Fruit fly (Drosophila melanogaster) whole organism, embryonic: ENCODE results near the gene CG12448.

ENCODE experiments used
- Aef1 ChIP-seq: fragments of 200-800 bp; sonication (Bioruptor generic); IDR thresholded peaks from 3 replicates; pipeline ENCODE4 v1.3.6; 2022; ENCODE audit warnings: missing biosample characterization, missing genetic modification characterization
- Atf-2 ChIP-seq: fragments of 200-800 bp; sonication (Bioruptor generic); optimal IDR thresholded peaks from 2 replicates; lab custom pipeline; 2016; ENCODE audit warnings: missing biosample characterization, missing genetic modification characterization
- Bgb ChIP-seq: fragments of 200-800 bp; sonication (Bioruptor generic); IDR thresholded peaks from 2 replicates; pipeline ENCODE4 v1.3.6; 2022; ENCODE audit warnings: missing biosample characterization, missing genetic modification characterization; ENCODE audit not compliant: partially characterized antibody
- CG10274 ChIP-seq: fragments of 200-800 bp; sonication (Bioruptor generic); optimal IDR thresholded peaks from 3 replicates; lab custom pipeline; 2017; ENCODE audit warnings: missing biosample characterization, mild to moderate bottlenecking, missing genetic modification characterization
- CG12071 ChIP-seq: fragments of 200-800 bp; sonication (Bioruptor generic); optimal IDR thresholded peaks from 3 replicates; lab custom pipeline; 2018; ENCODE audit warnings: missing biosample characterization, mild to moderate bottlenecking, missing genetic modification characterization
- CG12155 ChIP-seq: fragments of 200-800 bp; sonication (Bioruptor generic); optimal IDR thresholded peaks from 3 replicates; lab custom pipeline; 2016; ENCODE audit warnings: missing biosample characterization, missing genetic modification characterization
- CG12391 ChIP-seq: fragments of 200-800 bp; sonication (Bioruptor generic); optimal IDR thresholded peaks from 3 replicates; lab custom pipeline; 2018; ENCODE audit warnings: missing biosample characterization, mild to moderate bottlenecking, missing genetic modification characterization, moderate library complexity
- CG13624 ChIP-seq: fragments of 200-800 bp; sonication (Bioruptor generic); optimal IDR thresholded peaks from 2 replicates; lab custom pipeline; 2016; ENCODE audit warnings: missing biosample characterization, missing genetic modification characterization
- CG14014 ChIP-seq: fragments of 200-800 bp; sonication (Bioruptor generic); IDR thresholded peaks from 2 replicates; pipeline ENCODE4 v1.3.6; 2022; ENCODE audit warnings: missing biosample characterization, missing genetic modification characterization
- CG15601 ChIP-seq: fragments of 200-800 bp; sonication (Bioruptor generic); optimal IDR thresholded peaks from 3 replicates; lab custom pipeline; 2019; ENCODE audit warnings: missing biosample characterization, mild to moderate bottlenecking, missing genetic modification characterization, moderate library complexity
- CG1647 ChIP-seq: fragments of 200-800 bp; sonication (Bioruptor generic); optimal IDR thresholded peaks from 3 replicates; lab custom pipeline; 2016; ENCODE audit warnings: missing biosample characterization, missing genetic modification characterization
- CG16815 ChIP-seq: fragments of 200-800 bp; sonication (Bioruptor generic); optimal IDR thresholded peaks from 3 replicates; lab custom pipeline; 2017; ENCODE audit warnings: missing biosample characterization, mild to moderate bottlenecking, missing genetic modification characterization
- CG17186 ChIP-seq: fragments of 200-800 bp; sonication (Bioruptor generic); optimal IDR thresholded peaks from 3 replicates; lab custom pipeline; 2017; ENCODE audit warnings: missing biosample characterization, missing genetic modification reagents, missing genetic modification characterization
- CG17359 ChIP-seq: fragments of 200-800 bp; sonication (Bioruptor generic); optimal IDR thresholded peaks from 3 replicates; lab custom pipeline; 2018; ENCODE audit warnings: missing biosample characterization, mild to moderate bottlenecking, missing genetic modification characterization, moderate library complexity
- CG17568 ChIP-seq: fragments of 200-800 bp; sonication (Bioruptor generic); optimal IDR thresholded peaks from 2 replicates; lab custom pipeline; 2018; ENCODE audit warnings: missing biosample characterization, mild to moderate bottlenecking, missing genetic modification characterization, moderate library complexity
- CG17829 ChIP-seq: fragments of 200-800 bp; optimal IDR thresholded peaks from 2 replicates; lab custom pipeline; 2019; ENCODE audit warnings: missing biosample characterization, mild to moderate bottlenecking, missing genetic modification characterization, moderate library complexity
- CG2120 ChIP-seq: fragments of 200-800 bp; sonication (Bioruptor generic); optimal IDR thresholded peaks from 3 replicates; lab custom pipeline; 2016; ENCODE audit warnings: missing biosample characterization, missing genetic modification characterization
- CG2678 ChIP-seq: fragments of 200-800 bp; sonication (Bioruptor generic); optimal IDR thresholded peaks from 3 replicates; lab custom pipeline; 2019; ENCODE audit warnings: missing biosample characterization, mild to moderate bottlenecking, missing genetic modification characterization, moderate library complexity
- CG4328 ChIP-seq: fragments of 200-800 bp; sonication (Bioruptor generic); optimal IDR thresholded peaks from 3 replicates; lab custom pipeline; 2017; ENCODE audit warnings: missing biosample characterization, missing genetic modification reagents, missing genetic modification characterization
- CG6175 ChIP-seq: fragments of 200-800 bp; sonication (Bioruptor generic); IDR thresholded peaks from 3 replicates; pipeline ENCODE4 v1.3.6; 2022; ENCODE audit warnings: missing biosample characterization, missing genetic modification characterization
- CG6272 ChIP-seq: fragments of 200-800 bp; sonication (Bioruptor generic); IDR thresholded peaks from 2 replicates; pipeline ENCODE4 v1.3.6; 2022; ENCODE audit warnings: missing biosample characterization, missing genetic modification characterization
- CG8478 ChIP-seq: fragments of >200 bp; optimal IDR thresholded peaks from 2 replicates; lab custom pipeline; 2018
- CG9215 ChIP-seq: fragments of 200-800 bp; sonication (Bioruptor generic); IDR thresholded peaks from 2 replicates; pipeline ENCODE4 v1.3.6; 2022; ENCODE audit warnings: missing biosample characterization, missing genetic modification characterization
- CkIIα-i1 ChIP-seq: fragments of 200-800 bp; sonication (Bioruptor generic); IDR thresholded peaks from 2 replicates; pipeline ENCODE4 v1.3.6; 2022; ENCODE audit warnings: missing biosample characterization, missing genetic modification characterization
- Drgx ChIP-seq: fragments of 200-800 bp; sonication (Bioruptor generic); IDR thresholded peaks from 2 replicates; pipeline ENCODE4 v1.3.6; 2022; ENCODE audit warnings: missing biosample characterization, missing genetic modification characterization
- Eip74EF ChIP-seq, 2 experiments: fragments of 200-800 bp in 1 of 2; fragments of >200 bp in 1 of 2; sonication (Bioruptor generic) in 1 of 2; optimal IDR thresholded peaks; 2 replicates each; lab custom pipeline; 2017 to 2019; ENCODE audit warnings: missing biosample characterization in 2 of 2, missing genetic modification characterization in 2 of 2, mild to moderate bottlenecking in 1 of 2, moderate library complexity in 1 of 2
- HHEX ChIP-seq: fragments of 200-800 bp; sonication (Bioruptor generic); optimal IDR thresholded peaks from 3 replicates; lab custom pipeline; 2017; ENCODE audit warnings: missing biosample characterization, mild to moderate bottlenecking, missing genetic modification characterization, missing genetic modification reagents
- Hr51 ChIP-seq, 2 experiments: fragments of 200-800 bp; sonication (Bioruptor generic); optimal IDR thresholded peaks; 2 replicates in 1 of 2; 3 replicates in 1 of 2; lab custom pipeline; 2016 to 2018; ENCODE audit warnings: missing biosample characterization in 2 of 2, missing genetic modification characterization in 2 of 2, mild to moderate bottlenecking in 1 of 2, moderate library complexity in 1 of 2
- MTF-1 ChIP-seq: fragments of 200-800 bp; sonication (Bioruptor generic); optimal IDR thresholded peaks from 2 replicates; lab custom pipeline; 2018; ENCODE audit warnings: missing biosample characterization, mild to moderate bottlenecking, missing genetic modification characterization, borderline replicate concordance
- Nf-YA ChIP-seq: fragments of 200-800 bp; sonication (Bioruptor generic); IDR thresholded peaks from 2 replicates; pipeline ENCODE4 v1.3.6; 2022; ENCODE audit warnings: missing biosample characterization, missing genetic modification characterization
- Sry-δ ChIP-seq: fragments of 200-800 bp; sonication (Bioruptor generic); optimal IDR thresholded peaks from 2 replicates; lab custom pipeline; 2016; ENCODE audit warnings: missing biosample characterization, missing genetic modification characterization
- br ChIP-seq: fragments of >200 bp; optimal IDR thresholded peaks from 2 replicates; lab custom pipeline; 2017
- cato ChIP-seq: fragments of 200-800 bp; sonication (Bioruptor generic); optimal IDR thresholded peaks from 2 replicates; lab custom pipeline; 2016; ENCODE audit warnings: missing biosample characterization, missing genetic modification characterization, borderline replicate concordance
- cg ChIP-seq: fragments of 200-800 bp; sonication (Bioruptor generic); optimal IDR thresholded peaks from 3 replicates; lab custom pipeline; 2019; ENCODE audit warnings: missing biosample characterization, mild to moderate bottlenecking, missing genetic modification characterization, moderate library complexity
- crc ChIP-seq: fragments of 200-800 bp; sonication (Bioruptor generic); optimal IDR thresholded peaks from 2 replicates; lab custom pipeline; 2016; ENCODE audit warnings: missing biosample characterization, missing genetic modification characterization
- dm ChIP-seq: fragments of 200-800 bp; sonication (Bioruptor generic); optimal IDR thresholded peaks from 3 replicates; lab custom pipeline; 2016; ENCODE audit warnings: missing biosample characterization, missing genetic modification characterization
- ems ChIP-seq: fragments of 200-800 bp; sonication (Bioruptor generic); optimal IDR thresholded peaks from 3 replicates; lab custom pipeline; 2016; ENCODE audit warnings: missing biosample characterization, missing genetic modification characterization
- esg ChIP-seq: fragments of 200-800 bp; sonication (Bioruptor generic); conservative IDR thresholded peaks from 2 replicates; pipeline ENCODE4 v1.3.6; 2022; ENCODE audit warnings: missing biosample characterization, missing genetic modification characterization
- gfzf ChIP-seq: fragments of 200-800 bp; sonication (Bioruptor generic); optimal IDR thresholded peaks from 2 replicates; lab custom pipeline; 2016; ENCODE audit warnings: missing biosample characterization, mild to moderate bottlenecking, missing genetic modification characterization, moderate library complexity
- jing ChIP-seq: fragments of 200-800 bp; sonication (Bioruptor generic); optimal IDR thresholded peaks from 2 replicates; lab custom pipeline; 2018; ENCODE audit warnings: missing biosample characterization, mild to moderate bottlenecking, missing genetic modification characterization
- lov ChIP-seq, 2 experiments: fragments of 200-800 bp in 1 of 2; fragments of >200 bp in 1 of 2; sonication (Bioruptor generic) in 1 of 2; IDR thresholded peaks in 1 of 2; optimal IDR thresholded peaks in 1 of 2; 2 replicates in 1 of 2; 3 replicates in 1 of 2; pipeline versions ENCODE4 v1.3.6 to Lab custom; 2017 to 2022; ENCODE audit warnings: missing biosample characterization in 1 of 2, missing genetic modification characterization in 1 of 2
- pho ChIP-seq: fragments of 200-800 bp; sonication (Bioruptor generic); optimal IDR thresholded peaks from 2 replicates; lab custom pipeline; 2016; ENCODE audit warnings: missing biosample characterization, missing genetic modification characterization
- prd ChIP-seq, 3 experiments: fragments of >200 bp in 2 of 3; fragments of 200-800 bp in 1 of 3; sonication (Bioruptor generic) in 1 of 3; optimal IDR thresholded peaks in 2 of 3; IDR thresholded peaks in 1 of 3; 2 replicates in 2 of 3; 3 replicates in 1 of 3; pipeline versions ENCODE4 v1.3.6 to Lab custom; 2017 to 2022; ENCODE audit warnings: missing biosample characterization in 1 of 3, missing genetic modification characterization in 1 of 3
- sim ChIP-seq: fragments of 200-800 bp; sonication (Bioruptor generic); IDR thresholded peaks from 2 replicates; pipeline ENCODE4 v1.3.6; 2022; ENCODE audit warnings: missing biosample characterization, missing genetic modification characterization
- vnd ChIP-seq: fragments of 200-800 bp; sonication (Bioruptor generic); IDR thresholded peaks from 3 replicates; pipeline ENCODE4 v1.3.6; 2022; ENCODE audit warnings: missing biosample characterization, missing genetic modification characterization; ENCODE audit not compliant: partially characterized antibody
- wdn ChIP-seq: fragments of 200-800 bp; sonication (Bioruptor generic); IDR thresholded peaks from 2 replicates; pipeline ENCODE4 v1.3.6; 2022; ENCODE audit warnings: missing biosample characterization, missing genetic modification characterization
- wek ChIP-seq: fragments of 200-800 bp; sonication (Bioruptor generic); optimal IDR thresholded peaks from 3 replicates; lab custom pipeline; 2018; ENCODE audit warnings: missing biosample characterization, mild to moderate bottlenecking, missing genetic modification characterization, moderate library complexity
- zf30C ChIP-seq: fragments of 200-800 bp; sonication (Bioruptor generic); optimal IDR thresholded peaks from 3 replicates; lab custom pipeline; 2018; ENCODE audit warnings: missing biosample characterization, mild to moderate bottlenecking, missing genetic modification characterization

Gene CG12448

DNA sequence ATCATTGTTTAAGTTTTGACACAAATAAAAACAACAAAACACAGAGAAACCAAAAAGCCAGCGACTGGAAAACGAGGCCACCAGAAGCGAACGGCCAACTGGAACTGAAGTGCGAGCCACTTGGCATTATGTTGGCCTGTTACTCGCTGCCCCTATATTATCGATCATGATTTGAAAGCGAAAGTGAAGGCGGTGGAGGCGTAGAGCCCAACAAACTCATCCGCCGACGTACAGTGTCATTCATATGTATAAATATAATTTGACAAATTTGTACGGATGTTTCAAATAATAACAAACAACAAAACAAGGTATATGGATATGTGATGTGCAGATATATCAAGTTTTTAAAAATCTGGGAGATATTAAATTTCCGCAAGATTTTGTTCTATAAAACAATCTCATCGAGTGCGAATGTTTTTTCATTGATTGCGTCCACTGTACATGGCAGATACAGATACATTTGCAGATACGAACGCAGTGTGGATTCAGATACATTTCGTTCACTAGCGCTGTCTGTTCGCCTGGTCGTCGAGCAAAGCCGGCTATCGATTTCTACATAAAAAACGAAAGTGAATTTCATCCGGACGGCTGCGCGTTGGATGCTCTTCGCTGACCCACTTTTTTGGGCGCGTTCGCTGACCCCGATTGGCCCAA, 30.2 kb upstream of the CG12448 start (continued):
- TF ChIP-seq CG17359 (tag; lab: Kevin White, UChicago) (peak; percentile 97), Eip74EF (GFP tag; optimal IDR thresholded peaks at IDR 0.05; lab: Kevin White, UChicago) (peak in 1 of 2 experiments; percentile 91), CG9215 (GFP tag; lab: Robert Waterston, UW) (peak; percentile 90), Atf-2 (peak; percentile 92), CG10274 (GFP tag; lab: Kevin White, UChicago) (peak; percentile 87), Hr51 (GFP tag; optimal IDR thresholded peaks at IDR 0.05; lab: Kevin White, UChicago) (peak; percentile 93 to 99), CG1647 (peak; percentile 92), wdn (GFP tag; lab: Robert Waterston, UW) (peak; percentile 92), CG15601 (tag; lab: Kevin White, UChicago) (peak; percentile 95), CG17186 (GFP tag; lab: Kevin White, UChicago) (peak; percentile 80), CG14014 (peak; percentile 93), CG4328 (GFP tag; lab: Kevin White, UChicago) (peak; percentile 91), prd (optimal IDR thresholded peaks at IDR 0.05; lab: Kevin White, UChicago) (no peak), prd (GFP tag; IDR thresholded peaks at IDR 0.05; lab: Robert Waterston, UW) (peak; percentile 96), CG16815 (GFP tag; lab: Kevin White, UChicago) (peak; percentile 88), dm (GFP tag; lab: Kevin White, UChicago) (peak; percentile 84), Drgx (GFP tag; lab: Robert Waterston, UW) (peak; percentile 96), CG17829 (tag; lab: Kevin White, UChicago) (peak; percentile 96), CG12155 (GFP tag; lab: Kevin White, UChicago) (peak; percentile 90), CG2678 (peak; percentile 97), lov (optimal IDR thresholded peaks at IDR 0.05; lab: Kevin White, UChicago) (no peak), lov (GFP tag; IDR thresholded peaks at IDR 0.05; lab: Robert Waterston, UW) (peak; percentile 87; the same call in 2 of the 3 replicates), vnd (GFP tag; lab: Robert Waterston, UW) (0 out of 3 replicates have a peak, but pooled peaks have one; percentile 23), CkIIα-i1 (GFP tag; lab: Robert Waterston, UW) (peak; percentile 88), br (no peak), CG13624 (GFP tag; lab: Kevin White, UChicago) (peak; percentile 94), CG6272 (GFP tag; lab: Robert Waterston, UW) (peak; percentile 92), CG12071 (GFP tag; lab: Kevin White, UChicago) (peak; percentile 94), CG12391 (tag; lab: Kevin White, UChicago) (peak; percentile 97), Sry-δ (GFP tag; lab: Kevin White, UChicago) (peak; percentile 61), sim (GFP tag; lab: Robert Waterston, UW) (peak; percentile 91), cato (GFP tag; lab: Kevin White, UChicago) (peak; percentile 95), CG8478 (lab: Kevin White, UChicago) (no peak), jing (peak; percentile 97), crc (GFP tag; lab: Kevin White, UChicago) (peak; percentile 93), gfzf (GFP tag; lab: Kevin White, UChicago) (no peak), Bgb (GFP tag; lab: Robert Waterston, UW) (0 out of 2 replicates have a peak, but pooled peaks have one; percentile 44), wek (GFP tag; lab: Kevin White, UChicago) (peak; percentile 92), zf30C (GFP tag; lab: Kevin White, UChicago) (no peak), HHEX (GFP tag; lab: Kevin White, UChicago) (peak; percentile 95), Aef1 (GFP tag; lab: Robert Waterston, UW) (peak; percentile 92), ems (GFP tag; lab: Kevin White, UChicago) (peak; percentile 93), MTF-1 (GFP tag; lab: Kevin White, UChicago) (peak; percentile 67), Nf-YA (GFP tag; lab: Robert Waterston, UW) (peak; percentile 85), CG17568 (peak; percentile 94), CG6175 (GFP tag; lab: Robert Waterston, UW) (peak; percentile 81), CG2120 (peak; percentile 95), esg (GFP tag; lab: Robert Waterston, UW) (peak; percentile 96), cg (GFP tag; lab: Kevin White, UChicago) (peak; percentile 54), pho (peak; percentile 94)
